Fruit fly (Drosophila melanogaster): Measurements from ENCODE around the gene CG7694.

Gene CG7694

dm6 chr3R:18633099-18633498 lies 60.2 kb downstream of the CG7694 start:
- no peak for TF ChIP-seq pad (GFP tag; optimal IDR thresholded peaks at IDR 0.05)
- no peak for TF ChIP-seq CG11617 (GFP tag; optimal IDR thresholded peaks at IDR 0.05)
- TF ChIP-seq kay (GFP tag; ENCODE audit: borderline replicate concordance): peak; percentile 42
- no peak for TF ChIP-seq CG14711 (tag; optimal IDR thresholded peaks at IDR 0.05)
- TF ChIP-seq bab1 (GFP tag; optimal IDR thresholded peaks at IDR 0.05): no peak
- no peak for TF ChIP-seq CG7045 (GFP tag; optimal IDR thresholded peaks at IDR 0.05)
- no peak for TF ChIP-seq Mnt (GFP tag; optimal IDR thresholded peaks at IDR 0.05)
- TF ChIP-seq CG1620 (GFP tag; optimal IDR thresholded peaks at IDR 0.05): no peak

dm6 chr3R:18639662-18640061 lies 66.8 kb downstream of the CG7694 start:
- TF ChIP-seq tj (GFP tag; optimal IDR thresholded peaks at IDR 0.05): peak; percentile 24
- no peak for TF ChIP-seq ovo (GFP tag; optimal IDR thresholded peaks at IDR 0.05)
- TF ChIP-seq CG1620 (GFP tag; optimal IDR thresholded peaks at IDR 0.05): no peak

All from whole organism, adult.